Fruit fly (Drosophila melanogaster): ENCODE results near the gene CG7992.

The CG7992 gene

dm6 chrX:19262553-19262952 is 15.5 kb upstream of the CG7992 start (continued):
- TF ChIP-seq sens-2 (GFP tag; IDR thresholded peaks at IDR 0.05) (0 out of 2 replicates have a peak, but pooled peaks have one; percentile 11), br (optimal IDR thresholded peaks at IDR 0.05) (no peak), CG18599 (GFP tag; optimal IDR thresholded peaks at IDR 0.05) (no peak), Fer3 (tag; optimal IDR thresholded peaks at IDR 0.05) (peak; percentile 13), ken (GFP tag; IDR thresholded peaks at IDR 0.05) (no peak), D19A (tag; optimal IDR thresholded peaks at IDR 0.05) (peak; percentile 41), stc (GFP tag; IDR thresholded peaks at IDR 0.05) (0 out of 2 replicates have a peak, but pooled peaks have one; percentile 22), Ssrp (tag; optimal IDR thresholded peaks at IDR 0.05) (peak; percentile 6), gem (tag; optimal IDR thresholded peaks at IDR 0.05) (no peak), salm (tag; optimal IDR thresholded peaks at IDR 0.05) (no peak), CG10654 (GFP tag; optimal IDR thresholded peaks at IDR 0.05) (no peak), dm (GFP tag; optimal IDR thresholded peaks at IDR 0.05) (no peak), Hey (tag; optimal IDR thresholded peaks at IDR 0.05) (no peak), dysf (GFP tag; IDR thresholded peaks at IDR 0.05) (0 out of 3 replicates have a peak, but pooled peaks have one; percentile 33), CG7556 (GFP tag; optimal IDR thresholded peaks at IDR 0.05) (no peak), Atf-2 (GFP tag; optimal IDR thresholded peaks at IDR 0.05) (no peak), grau (tag; optimal IDR thresholded peaks at IDR 0.05) (peak; percentile 6), CG8924 (tag; optimal IDR thresholded peaks at IDR 0.05) (peak; percentile 3), Meics (GFP tag; optimal IDR thresholded peaks at IDR 0.05) (peak; percentile 21), sima (GFP tag; optimal IDR thresholded peaks at IDR 0.05) (no peak), CG10959 (GFP tag; IDR thresholded peaks at IDR 0.05) (no peak), B-H1 (GFP tag; IDR thresholded peaks at IDR 0.05) (no peak), z (GFP tag; IDR thresholded peaks at IDR 0.05) (no peak), nerfin-2 (GFP tag; IDR thresholded peaks at IDR 0.05; ENCODE audit: partially characterized antibody) (no peak), CG6654 (GFP tag; optimal IDR thresholded peaks at IDR 0.05) (no peak), CG12236 (GFP tag; optimal IDR thresholded peaks at IDR 0.05) (no peak), CG6689 (GFP tag; IDR thresholded peaks at IDR 0.05) (0 out of 2 replicates have a peak, but pooled peaks have one; percentile 16), knrl (GFP tag; IDR thresholded peaks at IDR 0.05; ENCODE audit: partially characterized antibody) (no peak), HLH54F (GFP tag; optimal IDR thresholded peaks at IDR 0.05) (no peak), Scr (GFP tag; IDR thresholded peaks at IDR 0.05; ENCODE audit: partially characterized antibody) (no peak), Awh (GFP tag; IDR thresholded peaks at IDR 0.05) (no peak), ato (GFP tag; IDR thresholded peaks at IDR 0.05; ENCODE audit: partially characterized antibody) (no peak), CG12391 (tag; optimal IDR thresholded peaks at IDR 0.05) (peak; percentile 32), grn (GFP tag; optimal IDR thresholded peaks at IDR 0.05) (no peak), pan (optimal IDR thresholded peaks at IDR 0.05) (no peak), pan (GFP tag; optimal IDR thresholded peaks at IDR 0.05 in 1 of 2, IDR thresholded peaks at IDR 0.05 in 1 of 2) (peak in 1 of 2 experiments; percentile 50), otp (GFP tag; IDR thresholded peaks at IDR 0.05) (no peak), GATAe (GFP tag; conservative IDR thresholded peaks at IDR 0.05) (no peak), CG10431 (GFP tag; optimal IDR thresholded peaks at IDR 0.05) (no peak), dmrt11E (tag; optimal IDR thresholded peaks at IDR 0.05) (no peak), H2.0 (GFP tag; IDR thresholded peaks at IDR 0.05) (no peak), CG11695 (GFP tag; IDR thresholded peaks at IDR 0.05) (peak; percentile 43; the same call in 1 of the 3 replicates), toy (GFP tag; IDR thresholded peaks at IDR 0.05) (no peak), crp (GFP tag; optimal IDR thresholded peaks at IDR 0.05) (no peak), lbe (GFP tag; optimal IDR thresholded peaks at IDR 0.05) (no peak), CG8089 (GFP tag; optimal IDR thresholded peaks at IDR 0.05) (no peak), zf30C (GFP tag; optimal IDR thresholded peaks at IDR 0.05) (peak; percentile 14), CG15269 (tag; optimal IDR thresholded peaks at IDR 0.05) (peak; percentile 35), dmrt99B (tag; optimal IDR thresholded peaks at IDR 0.05) (peak; percentile 45), CG13424 (tag; optimal IDR thresholded peaks at IDR 0.05) (peak; percentile 29), chn (GFP tag; optimal IDR thresholded peaks at IDR 0.05) (no peak), Camta (GFP tag; optimal IDR thresholded peaks at IDR 0.05) (no peak)
